ENCODE assay signal across 3 fruit fly cellular contexts in the genomic region with DNA sequence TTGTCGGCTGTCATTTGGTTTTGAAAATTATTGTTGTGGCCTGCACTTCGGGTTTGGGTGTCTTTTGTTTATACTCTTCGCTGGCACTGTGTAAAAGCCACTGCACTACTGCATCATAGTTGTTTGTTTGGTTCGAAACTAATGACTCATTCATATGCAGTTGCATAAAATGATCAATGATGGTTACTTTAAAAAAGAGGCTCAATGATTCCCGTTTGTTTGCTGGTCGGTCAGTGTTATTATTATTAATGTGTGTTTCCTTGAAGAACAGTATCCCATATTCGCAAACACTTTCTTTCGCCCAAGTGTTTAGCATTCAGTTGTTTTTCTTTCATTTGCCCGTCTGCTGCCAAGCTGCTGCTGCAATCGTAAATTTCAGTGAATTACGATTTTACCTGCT.
TF ChIP-seq lines count a peak whose summit lies in the region.

No protein-coding gene starts in this region.

- no peak for TF ChIP-seq CTCF in whole organism, embryonic (GFP tag; optimal IDR thresholded peaks at IDR 0.05; lab: Kevin White, UChicago)

TF ChIP-seq in whole organism, embryonic, 481 proteins besides CTCF, POLR2A, EP300 and RAD21:
- no peak for TF ChIP-seq Sox102F (GFP tag; optimal IDR thresholded peaks at IDR 0.05; lab: Kevin White, UChicago)
- no peak for TF ChIP-seq CG8281 (tag; optimal IDR thresholded peaks at IDR 0.05; lab: Kevin White, UChicago)
- no peak for TF ChIP-seq CG7786 (GFP tag; optimal IDR thresholded peaks at IDR 0.05; lab: Kevin White, UChicago)
- TF ChIP-seq D19A (tag; optimal IDR thresholded peaks at IDR 0.05; lab: Kevin White, UChicago): peak; percentile 16
- no peak for TF ChIP-seq ham (GFP tag; IDR thresholded peaks at IDR 0.05; lab: Robert Waterston, UW)

TF ChIP-seq in whole organism, prepupa, 60 proteins besides CTCF, POLR2A, EP300 and RAD21:
- TF ChIP-seq topi (GFP tag; optimal IDR thresholded peaks at IDR 0.05; lab: Kevin White, UChicago) (no peak), OdsH (GFP tag; optimal IDR thresholded peaks at IDR 0.05; lab: Kevin White, UChicago) (peak; percentile 5), CG8119 (GFP tag; IDR thresholded peaks at IDR 0.05; lab: Robert Waterston, UW) (peak; percentile 54; the same call in 2 of the 3 replicates), CG4318 (GFP tag; optimal IDR thresholded peaks at IDR 0.05; lab: Kevin White, UChicago) (peak; percentile 7), ss (GFP tag; optimal IDR thresholded peaks at IDR 0.05; lab: Kevin White, UChicago) (no peak), CG1621 (tag; optimal IDR thresholded peaks at IDR 0.05; lab: Kevin White, UChicago) (no peak), Eip78C (GFP tag; lab: Kevin White, UChicago) (peak; percentile 64), Sox102F (GFP tag; optimal IDR thresholded peaks at IDR 0.05; lab: Kevin White, UChicago) (peak; percentile 21), fkh (GFP tag; optimal IDR thresholded peaks at IDR 0.05; lab: Kevin White, UChicago) (no peak), CG32006 (GFP tag; optimal IDR thresholded peaks at IDR 0.05; lab: Kevin White, UChicago) (peak; percentile 59), Hr4 (GFP tag; optimal IDR thresholded peaks at IDR 0.05; lab: Kevin White, UChicago) (peak; percentile 22), Hr39 (GFP tag; optimal IDR thresholded peaks at IDR 0.05; lab: Kevin White, UChicago) (peak; percentile 1), pdm3 (GFP tag; optimal IDR thresholded peaks at IDR 0.05; lab: Kevin White, UChicago) (peak; percentile 31), CG15336 (GFP tag; IDR thresholded peaks at IDR 0.05; lab: Robert Waterston, UW) (peak; percentile 34; the same call in 1 of the 2 replicates), Gug (GFP tag; IDR thresholded peaks at IDR 0.05; lab: Robert Waterston, UW) (0 out of 2 replicates have a peak, but pooled peaks have one; percentile 16), achi (GFP tag; optimal IDR thresholded peaks at IDR 0.05; lab: Kevin White, UChicago) (peak; percentile 12), CG31627 (GFP tag; optimal IDR thresholded peaks at IDR 0.05; lab: Kevin White, UChicago) (peak; percentile 4)
TF ChIP-seq in whole organism, prepupa: peak in this region for 13.

TF ChIP-seq in whole organism, pupa, 21 proteins besides CTCF, POLR2A, EP300 and RAD21:
- TF ChIP-seq fd96Ca (GFP tag; IDR thresholded peaks at IDR 0.05; lab: Robert Waterston, UW) (peak; percentile 55; the same call in 2 of the 3 replicates), CG32121 (GFP tag; IDR thresholded peaks at IDR 0.05; lab: Robert Waterston, UW) (no peak)
